Worm (Caenorhabditis elegans) whole organism, early embryonic: ENCODE data around the gene spe-49.

Experiments used
- B0310.2 ChIP-seq: sonication (generic microtip); optimal IDR thresholded peaks from 2 replicates; lab custom pipeline; 2016; ENCODE audit warnings: mild to moderate bottlenecking, missing genetic modification characterization, missing compliant biosample characterization
- F13C5.2 ChIP-seq: sonication (generic microtip); optimal IDR thresholded peaks from 2 replicates; lab custom pipeline; 2017; ENCODE audit warnings: mild to moderate bottlenecking, missing genetic modification characterization, inconsistent platforms, missing compliant biosample characterization
- aly-1 ChIP-seq: sonication (generic microtip); optimal IDR thresholded peaks from 2 replicates; lab custom pipeline; 2016; ENCODE audit warnings: missing genetic modification characterization, missing compliant biosample characterization
- ama-1 ChIP-seq: fragments of 150-350 bp; optimal IDR thresholded peaks from 2 replicates; lab custom pipeline; 2014
- ceh-13 ChIP-seq: fragments of 200-800 bp; sonication (Bioruptor generic); optimal IDR thresholded peaks from 2 replicates; lab custom pipeline; 2018; ENCODE audit warnings: mild to moderate bottlenecking, missing genetic modification characterization, missing compliant biosample characterization
- ceh-36 ChIP-seq: sonication (generic microtip); optimal IDR thresholded peaks from 2 replicates; lab custom pipeline; 2016; ENCODE audit warnings: missing genetic modification characterization, inconsistent platforms, missing compliant biosample characterization
- ets-7 ChIP-seq: sonication (generic microtip); optimal IDR thresholded peaks from 2 replicates; lab custom pipeline; 2016; ENCODE audit warnings: missing genotype, missing genetic modification characterization, missing compliant biosample characterization
- flt-1 ChIP-seq: fragments of 200-800 bp; sonication (Bioruptor generic); IDR thresholded peaks from 2 replicates; pipeline ENCODE4 v1.3.6; 2022; ENCODE audit warnings: missing genetic modification characterization, missing compliant biosample characterization
- hmbx-1 ChIP-seq: sonication (generic microtip); optimal IDR thresholded peaks from 2 replicates; lab custom pipeline; 2016; ENCODE audit warnings: mild to moderate bottlenecking, missing genetic modification characterization, missing compliant biosample characterization
- hmg-4 ChIP-seq: fragments of 200-800 bp; sonication (Bioruptor generic); optimal IDR thresholded peaks from 2 replicates; lab custom pipeline; 2018; ENCODE audit warnings: mild to moderate bottlenecking, missing genetic modification characterization, missing compliant biosample characterization
- hnd-1 ChIP-seq: sonication (generic microtip); optimal IDR thresholded peaks from 2 replicates; lab custom pipeline; 2016; ENCODE audit warnings: missing genetic modification characterization, missing compliant biosample characterization
- pes-1 ChIP-seq: fragments of 200-800 bp; sonication (Bioruptor generic); IDR thresholded peaks from 2 replicates; pipeline ENCODE4 v1.3.6; 2022; ENCODE audit warnings: missing genetic modification reagents, missing genetic modification characterization, missing compliant biosample characterization
- scrt-1 ChIP-seq: fragments of 200-800 bp; sonication (Bioruptor generic); IDR thresholded peaks from 2 replicates; pipeline ENCODE4 v1.3.6; 2022; ENCODE audit warnings: missing genetic modification characterization, missing compliant biosample characterization
- sea-1 ChIP-seq: fragments of 200-800 bp; sonication (Bioruptor generic); conservative IDR thresholded peaks from 2 replicates; pipeline ENCODE4 v1.3.6; 2022; ENCODE audit warnings: missing genetic modification characterization, missing compliant biosample characterization
- tbx-11 ChIP-seq: fragments of 200-800 bp; sonication (Bioruptor generic); IDR thresholded peaks from 2 replicates; pipeline ENCODE4 v1.3.6; 2022; ENCODE audit warnings: missing genetic modification characterization, missing compliant biosample characterization
- tbx-37 ChIP-seq: fragments of 200-800 bp; sonication (Bioruptor generic); conservative IDR thresholded peaks from 2 replicates; pipeline ENCODE4 v1.3.6; 2022; ENCODE audit warnings: missing genetic modification reagents, missing genetic modification characterization, missing compliant biosample characterization
- tra-4 ChIP-seq: sonication (generic microtip); optimal IDR thresholded peaks from 2 replicates; lab custom pipeline; 2017; ENCODE audit warnings: missing genetic modification characterization, missing compliant biosample characterization

spe-49 gene

ce11 chrV:6326394-6326793 is 45.2 kb downstream of the spe-49 start:
- TF ChIP-seq scrt-1 (GFP tag; lab: Robert Waterston, UW): no peak
- no peak for TF ChIP-seq hmg-4 (GFP tag; lab: Kevin White, UChicago)
- no peak for TF ChIP-seq sea-1 (GFP tag; lab: Robert Waterston, UW)
- TF ChIP-seq aly-1 (tag; lab: Kevin White, UChicago): no peak
- TF ChIP-seq ets-7 (tag; lab: Kevin White, UChicago): no peak
- no peak for TF ChIP-seq B0310.2 (tag; lab: Kevin White, UChicago)
- no peak for TF ChIP-seq pes-1 (GFP tag; lab: Robert Waterston, UW)
- TF ChIP-seq F13C5.2 (tag; lab: Kevin White, UChicago): no peak
- TF ChIP-seq hnd-1: no peak
- no peak for TF ChIP-seq ceh-13 (GFP tag; lab: Kevin White, UChicago)
- TF ChIP-seq ceh-36 (tag; lab: Kevin White, UChicago): no peak
- TF ChIP-seq ama-1 (lab: Kevin White, UChicago): no peak
- TF ChIP-seq hmbx-1 (tag; lab: Kevin White, UChicago): no peak
- TF ChIP-seq flt-1 (GFP tag; lab: Robert Waterston, UW): no peak

ce11 chrV:6326980-6327379 is 45.8 kb downstream of the spe-49 start, which contains the start of gene fbxa-202:
TSS of gene fbxa-202 (plus strand) at chrV:6327280.
- TF ChIP-seq pes-1 (GFP tag; lab: Robert Waterston, UW) (no peak), aly-1 (tag; lab: Kevin White, UChicago) (no peak), tra-4 (tag; lab: Kevin White, UChicago) (no peak), ceh-36 (tag; lab: Kevin White, UChicago) (no peak), sea-1 (GFP tag; lab: Robert Waterston, UW) (no peak), hnd-1 (no peak), F13C5.2 (tag; lab: Kevin White, UChicago) (no peak), ceh-13 (GFP tag; lab: Kevin White, UChicago) (no peak), ets-7 (tag; lab: Kevin White, UChicago) (no peak), hmg-4 (GFP tag; lab: Kevin White, UChicago) (no peak), hmbx-1 (tag; lab: Kevin White, UChicago) (no peak), tbx-37 (GFP tag; lab: Robert Waterston, UW) (no peak), scrt-1 (GFP tag; lab: Robert Waterston, UW) (no peak), B0310.2 (tag; lab: Kevin White, UChicago) (no peak), ama-1 (lab: Kevin White, UChicago) (no peak), flt-1 (GFP tag; lab: Robert Waterston, UW) (no peak), tbx-11 (no peak)

ce11 chrV:6328897-6329296 is 47.7 kb downstream of the spe-49 start, which contains the start of gene T28C12.2:
TSS of gene T28C12.2 (plus strand) at chrV:6329197.
- TF ChIP-seq B0310.2 (tag; lab: Kevin White, UChicago) (no peak), hnd-1 (no peak), scrt-1 (GFP tag; lab: Robert Waterston, UW) (no peak), F13C5.2 (tag; lab: Kevin White, UChicago) (no peak), hmbx-1 (tag; lab: Kevin White, UChicago) (no peak), flt-1 (GFP tag; lab: Robert Waterston, UW) (no peak), ama-1 (lab: Kevin White, UChicago) (no peak), tbx-11 (no peak), ceh-13 (GFP tag; lab: Kevin White, UChicago) (no peak), tra-4 (tag; lab: Kevin White, UChicago) (no peak), aly-1 (tag; lab: Kevin White, UChicago) (no peak), sea-1 (GFP tag; lab: Robert Waterston, UW) (no peak), ets-7 (tag; lab: Kevin White, UChicago) (no peak), hmg-4 (GFP tag; lab: Kevin White, UChicago) (no peak), ceh-36 (tag; lab: Kevin White, UChicago) (no peak), tbx-37 (GFP tag; lab: Robert Waterston, UW) (no peak), pes-1 (GFP tag; lab: Robert Waterston, UW) (no peak)

- no peak for TF ChIP-seq aly-1 (tag; lab: Kevin White, UChicago)
- TF ChIP-seq ets-7 (tag; lab: Kevin White, UChicago): no peak
These were observed 50.4 kb downstream of the spe-49 start, which contains the start of gene T28C12.1 for ce11 chrV:6331607-6332006. TSS of gene T28C12.1 (plus strand) at chrV:6331907.
